Fruit fly (Drosophila melanogaster) whole organism, prepupa: ENCODE measurements around the gene REPTOR.

ENCODE experiments used
- Blimp-1 ChIP-seq: fragments of 200-800 bp; sonication (Bioruptor generic); optimal IDR thresholded peaks from 3 replicates; lab custom pipeline; 2017; ENCODE audit warnings: missing biosample characterization, missing genetic modification characterization, mild to moderate bottlenecking, moderate library complexity, missing genetic modification reagents
- CG11294 ChIP-seq: fragments of 200-800 bp; sonication (Bioruptor generic); IDR thresholded peaks from 2 replicates; pipeline ENCODE4 v1.3.6; 2022; ENCODE audit warnings: missing biosample characterization, missing genetic modification characterization
- CG11902 ChIP-seq: fragments of 200-800 bp; sonication (Bioruptor generic); optimal IDR thresholded peaks from 3 replicates; lab custom pipeline; 2016; ENCODE audit warnings: missing biosample characterization, missing genetic modification characterization
- CG15336 ChIP-seq: fragments of 200-800 bp; sonication (Bioruptor generic); IDR thresholded peaks from 2 replicates; pipeline ENCODE4 v1.3.6; 2022; ENCODE audit warnings: missing biosample characterization, missing genetic modification characterization
- CG31627 ChIP-seq: fragments of 200-800 bp; sonication (Bioruptor generic); optimal IDR thresholded peaks from 3 replicates; lab custom pipeline; 2016; ENCODE audit warnings: missing biosample characterization, missing genetic modification characterization
- CG32006 ChIP-seq: fragments of 200-800 bp; sonication (Bioruptor generic); optimal IDR thresholded peaks from 3 replicates; lab custom pipeline; 2017; ENCODE audit warnings: missing biosample characterization, mild to moderate bottlenecking, missing genetic modification characterization
- CG34406 ChIP-seq: fragments of 200-800 bp; sonication (Bioruptor generic); optimal IDR thresholded peaks from 3 replicates; lab custom pipeline; 2016; ENCODE audit warnings: missing biosample characterization, missing genetic modification characterization
- CG3919 ChIP-seq: fragments of 200-800 bp; sonication (Bioruptor generic); optimal IDR thresholded peaks from 3 replicates; lab custom pipeline; 2016; ENCODE audit warnings: missing biosample characterization, missing genetic modification characterization
- CG4318 ChIP-seq: fragments of 200-800 bp; sonication (Bioruptor generic); optimal IDR thresholded peaks from 3 replicates; lab custom pipeline; 2017; ENCODE audit warnings: missing biosample characterization, mild to moderate bottlenecking, missing genetic modification characterization
- CG6163 ChIP-seq: fragments of 200-800 bp; sonication (Bioruptor generic); IDR thresholded peaks from 3 replicates; pipeline ENCODE4 v1.3.6; 2022; ENCODE audit warnings: missing biosample characterization, missing genetic modification characterization
- CG6808 ChIP-seq: fragments of 200-800 bp; sonication (Bioruptor generic); optimal IDR thresholded peaks from 3 replicates; lab custom pipeline; 2017; ENCODE audit warnings: missing biosample characterization, missing genetic modification characterization, mild to moderate bottlenecking, moderate library complexity, missing genetic modification reagents
- CG6854 ChIP-seq: fragments of 200-800 bp; sonication (Bioruptor generic); optimal IDR thresholded peaks from 2 replicates; lab custom pipeline; 2017; ENCODE audit warnings: missing biosample characterization, mild to moderate bottlenecking, missing genetic modification characterization
- CG8119 ChIP-seq: fragments of 200-800 bp; sonication (Bioruptor generic); IDR thresholded peaks from 3 replicates; pipeline ENCODE4 v1.3.6; 2022; ENCODE audit warnings: missing biosample characterization, missing genetic modification characterization
- CG9139 ChIP-seq: fragments of 200-800 bp; sonication (Bioruptor generic); optimal IDR thresholded peaks from 3 replicates; lab custom pipeline; 2017; ENCODE audit warnings: missing biosample characterization, mild to moderate bottlenecking, missing genetic modification characterization
- Gug ChIP-seq: fragments of 200-800 bp; sonication (Bioruptor generic); IDR thresholded peaks from 2 replicates; pipeline ENCODE4 v1.3.6; 2022; ENCODE audit warnings: missing biosample characterization, missing genetic modification characterization
- Hr4 ChIP-seq: fragments of 200-800 bp; sonication (Bioruptor generic); optimal IDR thresholded peaks from 3 replicates; lab custom pipeline; 2016; ENCODE audit warnings: missing biosample characterization, missing genetic modification characterization
- Lpt ChIP-seq: fragments of 200-800 bp; sonication (Bioruptor generic); optimal IDR thresholded peaks from 3 replicates; lab custom pipeline; 2016; ENCODE audit warnings: missing biosample characterization, missing genetic modification characterization
- Met ChIP-seq: fragments of 200-800 bp; sonication (Bioruptor generic); optimal IDR thresholded peaks from 3 replicates; lab custom pipeline; 2016; ENCODE audit warnings: missing biosample characterization, missing genetic modification characterization
- Smox ChIP-seq: fragments of 200-800 bp; sonication (Bioruptor generic); optimal IDR thresholded peaks from 3 replicates; lab custom pipeline; 2016; ENCODE audit warnings: missing biosample characterization, missing genetic modification characterization
- Sox102F ChIP-seq: fragments of 200-800 bp; sonication (Bioruptor generic); optimal IDR thresholded peaks from 2 replicates; lab custom pipeline; 2016; ENCODE audit warnings: missing biosample characterization, mild to moderate bottlenecking, missing genetic modification characterization
- Sox14 ChIP-seq: fragments of 200-800 bp; sonication (Bioruptor generic); optimal IDR thresholded peaks from 3 replicates; lab custom pipeline; 2016; ENCODE audit warnings: missing biosample characterization, missing genetic modification characterization
- Sox15 ChIP-seq: fragments of 200-800 bp; sonication (Bioruptor generic); optimal IDR thresholded peaks from 3 replicates; lab custom pipeline; 2016; ENCODE audit warnings: missing biosample characterization, missing genetic modification characterization
- achi ChIP-seq: fragments of 200-800 bp; sonication (Bioruptor generic); optimal IDR thresholded peaks from 3 replicates; lab custom pipeline; 2016; ENCODE audit warnings: missing biosample characterization, missing genetic modification characterization
- acj6 ChIP-seq: fragments of 200-800 bp; sonication (Bioruptor generic); optimal IDR thresholded peaks from 3 replicates; lab custom pipeline; 2016; ENCODE audit warnings: missing biosample characterization, missing genetic modification characterization
- dsx ChIP-seq: fragments of 200-800 bp; optimal IDR thresholded peaks from 3 replicates; lab custom pipeline; 2019; ENCODE audit warnings: missing biosample characterization, mild to moderate bottlenecking, missing genetic modification characterization, moderate library complexity; ENCODE audit not compliant: poor library complexity, severe bottlenecking
- eg ChIP-seq: fragments of 200-800 bp; sonication (Bioruptor generic); IDR thresholded peaks from 3 replicates; pipeline ENCODE4 v1.3.6; 2022; ENCODE audit warnings: missing biosample characterization, missing genetic modification characterization
- fd85E ChIP-seq: fragments of 200-800 bp; sonication (Bioruptor generic); optimal IDR thresholded peaks from 3 replicates; lab custom pipeline; 2016; ENCODE audit warnings: missing biosample characterization, missing genetic modification characterization
- fkh ChIP-seq: fragments of 200-800 bp; sonication (Bioruptor generic); optimal IDR thresholded peaks from 3 replicates; lab custom pipeline; 2017; ENCODE audit warnings: missing biosample characterization, mild to moderate bottlenecking, missing genetic modification characterization, moderate library complexity
- lz ChIP-seq: fragments of 200-800 bp; sonication (Bioruptor generic); optimal IDR thresholded peaks from 3 replicates; lab custom pipeline; 2016; ENCODE audit warnings: missing biosample characterization, missing genetic modification characterization
- salr ChIP-seq, 2 experiments: fragments of 200-800 bp; sonication (Bioruptor generic); optimal IDR thresholded peaks; 3 replicates each; lab custom pipeline; 2016 to 2018; ENCODE audit warnings: missing biosample characterization in 2 of 2, missing genetic modification characterization in 2 of 2, mild to moderate bottlenecking in 1 of 2
- ss ChIP-seq, 2 experiments: fragments of 200-800 bp; sonication (Bioruptor generic); optimal IDR thresholded peaks; 2 replicates in 1 of 2; 3 replicates in 1 of 2; lab custom pipeline; 2017 to 2018; ENCODE audit warnings: mild to moderate bottlenecking in 2 of 2, missing biosample characterization in 2 of 2, missing genetic modification characterization in 2 of 2, moderate library complexity in 1 of 2
- svp ChIP-seq: fragments of 200-800 bp; sonication (Bioruptor generic); peaks from one replicate; lab custom pipeline; 2016; ENCODE audit warnings: missing biosample characterization, missing genetic modification characterization
- topi ChIP-seq: fragments of 200-800 bp; sonication (Bioruptor generic); optimal IDR thresholded peaks from 3 replicates; lab custom pipeline; 2016; ENCODE audit warnings: missing biosample characterization, missing genetic modification characterization
- vri ChIP-seq: fragments of 200-800 bp; sonication (Bioruptor generic); optimal IDR thresholded peaks from 3 replicates; lab custom pipeline; 2016; ENCODE audit warnings: missing biosample characterization, mild to moderate bottlenecking, missing genetic modification characterization

REPTOR gene

dm6 chr3R:24572540-24573043, 10.1 kb downstream of the REPTOR start (continued):
- TF ChIP-seq fd85E (GFP tag; lab: Kevin White, UChicago) (peak; percentile 96), Blimp-1 (peak; percentile 92), CG6854 (peak; percentile 94), CG34406 (GFP tag; lab: Kevin White, UChicago) (peak; percentile 99), CG11294 (peak; percentile 98), Sox15 (GFP tag; lab: Kevin White, UChicago) (peak; percentile 94), acj6 (GFP tag; lab: Kevin White, UChicago) (peak; percentile 99), CG6808 (GFP tag; lab: Kevin White, UChicago) (peak; percentile 89), CG3919 (GFP tag; lab: Kevin White, UChicago) (peak; percentile 99), achi (GFP tag; lab: Kevin White, UChicago) (peak; percentile 98), Lpt (GFP tag; lab: Kevin White, UChicago) (peak; percentile 99), salr (GFP tag; optimal IDR thresholded peaks at IDR 0.05; lab: Kevin White, UChicago) (peak; percentile 92 to 96), CG9139 (GFP tag; lab: Kevin White, UChicago) (peak; percentile 94), lz (GFP tag; lab: Kevin White, UChicago) (peak; percentile 99), vri (peak; percentile 99), ss (GFP tag; optimal IDR thresholded peaks at IDR 0.05; lab: Kevin White, UChicago) (peak; percentile 86 to 95), Hr4 (peak; percentile 99)

dm6 chr3R:24571386-24572124, 11.1 kb downstream of the REPTOR start:
- TF ChIP-seq vri = peak; percentile 75
- no peak for TF ChIP-seq CG8119 (GFP tag; lab: Robert Waterston, UW)
- TF ChIP-seq eg (GFP tag; lab: Robert Waterston, UW) = peak; percentile 19; the same call in 1 of the 3 replicates
- TF ChIP-seq CG4318 (GFP tag; lab: Kevin White, UChicago) = no peak
- TF ChIP-seq achi (GFP tag; lab: Kevin White, UChicago) = no peak
- peak; percentile 28; the same call in 1 of the 2 replicates for TF ChIP-seq CG15336 (GFP tag; lab: Robert Waterston, UW)
- peak; percentile 87 for TF ChIP-seq svp (GFP tag; lab: Kevin White, UChicago)
- TF ChIP-seq dsx = peak; percentile 29
- TF ChIP-seq fkh = peak; percentile 59
- peak; percentile 66; the same call in 2 of the 3 replicates for TF ChIP-seq CG6163 (GFP tag; lab: Robert Waterston, UW)

- TF ChIP-seq Gug (GFP tag; lab: Robert Waterston, UW) (no peak), achi (GFP tag; lab: Kevin White, UChicago) (no peak), Sox102F (GFP tag; lab: Kevin White, UChicago) (no peak), CG32006 (GFP tag; lab: Kevin White, UChicago) (no peak), CG31627 (GFP tag; lab: Kevin White, UChicago) (no peak), fd85E (GFP tag; lab: Kevin White, UChicago) (no peak), Sox15 (GFP tag; lab: Kevin White, UChicago) (no peak), CG6854 (no peak), Sox14 (GFP tag; lab: Kevin White, UChicago) (no peak), topi (GFP tag; lab: Kevin White, UChicago) (no peak), dsx (no peak), CG11902 (GFP tag; lab: Kevin White, UChicago) (no peak), Smox (no peak), Met (GFP tag; lab: Kevin White, UChicago) (no peak), Lpt (GFP tag; lab: Kevin White, UChicago) (no peak), CG4318 (GFP tag; lab: Kevin White, UChicago) (no peak)
- TF ChIP-seq, all 60 proteins: peak for 0
Measured at dm6 chr3R:24569669-24570349, 12.9 kb downstream of the REPTOR start.
